Worm (Caenorhabditis elegans): Measurements from ENCODE around the gene mboa-2.

The mboa-2 gene

DNA sequence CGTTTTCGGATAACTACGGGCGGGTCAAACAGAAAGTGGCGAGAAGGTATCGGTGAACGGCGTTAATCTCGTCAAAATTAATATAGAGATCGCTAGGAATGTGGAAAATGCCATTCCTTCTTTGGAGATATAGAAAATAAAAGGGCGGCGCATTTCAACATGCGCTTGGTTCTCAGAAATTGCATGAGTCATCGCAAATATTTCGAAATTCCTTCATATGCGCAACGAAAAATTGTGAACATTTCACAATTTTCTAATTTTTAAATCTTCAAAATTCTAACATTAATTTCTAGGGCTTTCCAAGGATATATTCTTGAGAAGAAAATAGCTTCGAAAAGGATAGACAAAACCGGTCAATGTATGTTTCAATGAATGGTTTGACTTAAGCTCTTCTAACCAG is 43.4 kb downstream of the mboa-2 start:
- TF ChIP-seq dmd-8 (GFP tag; IDR thresholded peaks at IDR 0.05) (no peak), saeg-2 (GFP tag; IDR thresholded peaks at IDR 0.05) (no peak), snpc-4 (tag; optimal IDR thresholded peaks at IDR 0.05) (no peak), mxl-2 (GFP tag; conservative IDR thresholded peaks at IDR 0.05) (no peak), F44E2.7 (GFP tag; IDR thresholded peaks at IDR 0.05) (no peak), pha-4 (GFP tag; IDR thresholded peaks at IDR 0.05) (no peak), pha-4 (tag; optimal IDR thresholded peaks at IDR 0.05) (no peak), F26F4.8 (GFP tag; conservative IDR thresholded peaks at IDR 0.05) (no peak), egl-43 (GFP tag; IDR thresholded peaks at IDR 0.05) (no peak), set-16 (GFP tag; IDR thresholded peaks at IDR 0.05) (no peak), zfp-3 (GFP tag; conservative IDR thresholded peaks at IDR 0.05) (no peak), madf-5 (GFP tag; IDR thresholded peaks at IDR 0.05) (no peak), nhr-76 (tag; optimal IDR thresholded peaks at IDR 0.05) (no peak)

DNA sequence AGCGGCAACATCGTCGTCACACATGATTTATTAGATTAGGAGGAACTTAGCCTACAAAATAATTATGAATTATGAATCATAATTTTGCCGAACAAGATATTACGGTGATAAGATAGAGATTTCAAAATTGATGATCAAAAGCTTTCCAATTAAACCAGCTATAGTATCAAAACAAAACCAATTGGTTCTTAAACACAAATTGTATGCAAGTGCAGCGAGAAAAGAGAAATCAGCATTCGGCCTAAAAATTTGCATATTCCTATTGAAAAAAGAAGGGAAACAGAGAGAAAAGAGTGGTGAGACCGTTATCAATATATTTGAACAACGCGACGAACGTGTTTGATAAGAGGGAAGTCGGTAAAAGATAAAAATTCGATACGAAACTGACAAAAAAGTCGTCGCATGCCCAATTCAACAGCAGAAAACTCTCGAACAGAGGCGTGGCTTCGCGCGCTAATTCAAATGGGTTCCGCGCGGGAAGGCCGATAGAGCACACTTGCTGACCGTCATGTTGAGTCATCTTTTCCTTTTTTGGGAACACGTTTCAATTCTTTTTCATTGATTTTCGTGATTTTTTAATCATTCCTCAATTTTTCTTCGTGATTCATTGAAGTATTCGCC is 44.1 kb downstream of the mboa-2 start, which contains the start of gene act-2:
TSS of gene act-2 (minus strand) at position 51 of the 621 bp plus-strand sequence.
- TF ChIP-seq tag-97 (GFP tag; IDR thresholded peaks at IDR 0.05) (no peak), rbr-2 (tag; optimal IDR thresholded peaks at IDR 0.05) (peak; percentile 72), ces-1 (GFP tag; optimal IDR thresholded peaks at IDR 0.05) (no peak), Y105C5A.15 (GFP tag; IDR thresholded peaks at IDR 0.05) (no peak), hif-1 (tag; optimal IDR thresholded peaks at IDR 0.05) (peak in 1 of 2 experiments; percentile 44), unc-39 (tag; optimal IDR thresholded peaks at IDR 0.05) (no peak), nhr-11 (tag; optimal IDR thresholded peaks at IDR 0.05) (peak; percentile 45), fos-1 (tag; optimal IDR thresholded peaks at IDR 0.05) (no peak), T20F7.1 (GFP tag; optimal IDR thresholded peaks at IDR 0.05) (peak; percentile 47), T26A8.4 (GFP tag; IDR thresholded peaks at IDR 0.05) (no peak), lin-39 (tag; optimal IDR thresholded peaks at IDR 0.05) (no peak), Y48G9A.11 (GFP tag; IDR thresholded peaks at IDR 0.05) (0 out of 2 replicates have a peak, but pooled peaks have one; percentile 42), mxl-3 (GFP tag; optimal IDR thresholded peaks at IDR 0.05) (peak; percentile 84), set-16 (GFP tag; IDR thresholded peaks at IDR 0.05) (no peak; the same call in 1 of the 2 replicates), nhr-25 (tag; optimal IDR thresholded peaks at IDR 0.05; ENCODE audit: borderline replicate concordance, insufficient read depth) (peak; percentile 89), daf-12 (tag; optimal IDR thresholded peaks at IDR 0.05) (no peak), F37D6.2 (tag; optimal IDR thresholded peaks at IDR 0.05) (no peak), fkh-10 (GFP tag; optimal IDR thresholded peaks at IDR 0.05) (peak; percentile 64), dve-1 (tag; optimal IDR thresholded peaks at IDR 0.05; ENCODE audit: insufficient read depth) (peak; percentile 78), zfp-3 (GFP tag; conservative IDR thresholded peaks at IDR 0.05) (no peak), nhr-237 (tag; optimal IDR thresholded peaks at IDR 0.05) (no peak), nhr-28 (tag; optimal IDR thresholded peaks at IDR 0.05) (peak; percentile 55), lin-29 (GFP tag; IDR thresholded peaks at IDR 0.05) (no peak), mdt-29 (GFP tag; IDR thresholded peaks at IDR 0.05) (0 out of 2 replicates have a peak, but pooled peaks have one; percentile 32), skn-1 (tag; optimal IDR thresholded peaks at IDR 0.05) (no peak), saeg-2 (GFP tag; IDR thresholded peaks at IDR 0.05) (no peak), hlh-11 (tag; optimal IDR thresholded peaks at IDR 0.05) (peak; percentile 86), F49E8.2 (tag; optimal IDR thresholded peaks at IDR 0.05; ENCODE audit: borderline replicate concordance) (no peak), zag-1 (tag; optimal IDR thresholded peaks at IDR 0.05) (no peak), egl-43 (GFP tag; IDR thresholded peaks at IDR 0.05) (0 out of 2 replicates have a peak, but pooled peaks have one; percentile 33), lsy-2 (tag; optimal IDR thresholded peaks at IDR 0.05) (peak in 1 of 2 experiments; percentile 84), nhr-6 (tag; optimal IDR thresholded peaks at IDR 0.05) (peak; percentile 61), dmd-9 (GFP tag; IDR thresholded peaks at IDR 0.05) (no peak), madf-5 (GFP tag; IDR thresholded peaks at IDR 0.05) (no peak), lir-3 (tag; optimal IDR thresholded peaks at IDR 0.05) (no peak), tra-1 (GFP tag; IDR thresholded peaks at IDR 0.05) (0 out of 2 replicates have a peak, but pooled peaks have one; percentile 45), daf-19 (GFP tag; conservative IDR thresholded peaks at IDR 0.05) (no peak), gei-8 (GFP tag; optimal IDR thresholded peaks at IDR 0.05) (no peak), pqm-1 (tag; optimal IDR thresholded peaks at IDR 0.05) (peak; percentile 71), php-3 (GFP tag; IDR thresholded peaks at IDR 0.05) (no peak), attf-4 (tag; optimal IDR thresholded peaks at IDR 0.05) (no peak), F26F4.8 (GFP tag; conservative IDR thresholded peaks at IDR 0.05) (no peak)
